Worm (Caenorhabditis elegans): ENCODE data around the gene sti-1.

Gene sti-1

ce11 chrV:726573-727483 lies 46.5 kb upstream of the sti-1 start:
- 0 out of 2 replicates have a peak, but pooled peaks have one; percentile 8 for TF ChIP-seq lim-7 (GFP tag; IDR thresholded peaks at IDR 0.05)
- TF ChIP-seq T26A8.4 (GFP tag; IDR thresholded peaks at IDR 0.05): peak; percentile 27; the same call in 1 of the 2 replicates
- TF ChIP-seq mdl-1 (tag; optimal IDR thresholded peaks at IDR 0.05): no peak
- TF ChIP-seq nhr-6 (tag; optimal IDR thresholded peaks at IDR 0.05): no peak
- TF ChIP-seq lir-3 (tag; optimal IDR thresholded peaks at IDR 0.05): no peak
- no peak for TF ChIP-seq daf-12 (tag; optimal IDR thresholded peaks at IDR 0.05)
- TF ChIP-seq pqm-1 (tag; optimal IDR thresholded peaks at IDR 0.05): peak; percentile 44
- no peak for TF ChIP-seq tag-97 (GFP tag; IDR thresholded peaks at IDR 0.05)
- peak; percentile 7; the same call in 1 of the 2 replicates for TF ChIP-seq dmd-9 (GFP tag; IDR thresholded peaks at IDR 0.05)
- TF ChIP-seq zfp-3 (GFP tag; conservative IDR thresholded peaks at IDR 0.05): peak; percentile 41; the same call in 1 of the 2 replicates
- no peak for TF ChIP-seq lin-39 (tag; optimal IDR thresholded peaks at IDR 0.05)
- TF ChIP-seq pha-4 (GFP tag; IDR thresholded peaks at IDR 0.05): peak; percentile 18; the same call in 1 of the 2 replicates
- TF ChIP-seq pha-4 (tag; optimal IDR thresholded peaks at IDR 0.05): no peak
- peak; percentile 24; the same call in 1 of the 2 replicates for TF ChIP-seq nhr-42 (GFP tag; IDR thresholded peaks at IDR 0.05)
- TF ChIP-seq nhr-10 (tag; optimal IDR thresholded peaks at IDR 0.05): peak; percentile 22
- peak; percentile 30 for TF ChIP-seq mep-1 (tag; optimal IDR thresholded peaks at IDR 0.05)
- 0 out of 2 replicates have a peak, but pooled peaks have one; percentile 38 for TF ChIP-seq daf-19 (GFP tag; conservative IDR thresholded peaks at IDR 0.05)
- TF ChIP-seq Y48G9A.11 (GFP tag; IDR thresholded peaks at IDR 0.05): no peak
- no peak for TF ChIP-seq egl-27 (tag; optimal IDR thresholded peaks at IDR 0.05)
- peak; percentile 11 for TF ChIP-seq mes-2 (tag; optimal IDR thresholded peaks at IDR 0.05; ENCODE audit: poor library complexity, severe bottlenecking)
- TF ChIP-seq nhr-28 (tag; optimal IDR thresholded peaks at IDR 0.05): peak; percentile 26
- TF ChIP-seq ZK546.5 (tag; optimal IDR thresholded peaks at IDR 0.05): no peak
- peak; percentile 89 for TF ChIP-seq ama-1 (optimal IDR thresholded peaks at IDR 0.05)
- no peak for TF ChIP-seq rbr-2 (tag; optimal IDR thresholded peaks at IDR 0.05)
- no peak for TF ChIP-seq egl-43 (GFP tag; IDR thresholded peaks at IDR 0.05)
- TF ChIP-seq vab-7 (GFP tag; IDR thresholded peaks at IDR 0.05): no peak
- no peak for TF ChIP-seq lin-13 (GFP tag; optimal IDR thresholded peaks at IDR 0.05)
- peak; percentile 15 for TF ChIP-seq zip-2 (tag; optimal IDR thresholded peaks at IDR 0.05)
- TF ChIP-seq daf-16 (GFP tag; optimal IDR thresholded peaks at IDR 0.05): peak in 1 of 2 experiments; percentile 6
- TF ChIP-seq daf-16 (tag; optimal IDR thresholded peaks at IDR 0.05): no peak
- TF ChIP-seq ces-1 (GFP tag; optimal IDR thresholded peaks at IDR 0.05): no peak
- TF ChIP-seq madf-5 (GFP tag; IDR thresholded peaks at IDR 0.05): no peak; a peak in 1 of 4 replicates
- TF ChIP-seq aha-1 (tag): peak; percentile 97
- 0 out of 2 replicates have a peak, but pooled peaks have one; percentile 3 for TF ChIP-seq lin-38 (GFP tag; IDR thresholded peaks at IDR 0.05)
- no peak for TF ChIP-seq jun-1 (tag; optimal IDR thresholded peaks at IDR 0.05)
- TF ChIP-seq nhr-77 (tag; optimal IDR thresholded peaks at IDR 0.05): no peak
- peak; percentile 43 for TF ChIP-seq dve-1 (tag; optimal IDR thresholded peaks at IDR 0.05; ENCODE audit: insufficient read depth)
- no peak for TF ChIP-seq zag-1 (tag; optimal IDR thresholded peaks at IDR 0.05)

DNA sequence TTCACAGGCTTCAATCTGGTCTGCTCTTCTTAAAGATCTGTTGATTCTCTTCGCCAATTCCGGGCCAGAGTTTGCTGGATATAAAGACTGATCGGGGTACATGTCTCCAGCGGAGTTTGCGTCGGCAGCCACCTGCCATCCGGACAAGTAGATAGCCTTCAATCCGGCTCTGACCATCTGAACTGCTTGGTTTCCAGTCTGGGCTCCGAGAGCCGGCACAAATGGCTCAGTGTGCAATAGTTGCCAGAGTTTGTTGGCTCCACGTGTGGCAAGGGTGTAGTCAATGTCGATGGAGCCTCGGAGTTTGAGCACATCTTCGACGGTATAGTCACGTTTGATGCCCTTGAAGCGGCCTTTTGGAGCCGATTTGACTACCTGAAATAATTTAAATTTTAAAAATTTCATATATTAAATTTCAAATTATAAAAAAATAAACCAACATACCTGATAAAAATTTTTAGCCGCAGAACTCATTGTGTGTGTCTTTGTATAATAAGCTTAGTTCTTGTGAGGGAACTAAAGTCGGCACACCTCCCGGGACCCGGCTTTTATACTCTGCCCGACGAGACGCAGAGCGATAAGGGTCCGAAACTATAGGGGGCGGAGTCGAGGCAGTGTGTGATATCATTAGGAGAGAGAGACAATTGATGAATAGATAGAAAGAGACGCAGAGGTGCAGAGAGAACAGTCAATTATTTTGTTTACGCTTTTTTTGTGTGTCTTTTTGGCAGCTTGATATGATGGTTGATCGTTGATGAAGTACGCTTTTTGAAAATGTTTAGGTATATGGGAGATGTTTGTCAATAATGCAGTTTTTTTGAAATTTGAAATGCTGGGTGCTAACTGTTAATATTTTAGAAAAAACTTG lies 45.6 kb upstream of the sti-1 start, which contains the start of the genes icl-1 and srh-2:
Gene icl-1 (minus strand): TSS at position 521 of the 868 bp plus-strand sequence.
Gene srh-2 (plus strand): TSS at position 818 of the 868 bp plus-strand sequence.
- peak; percentile 52 for TF ChIP-seq nhr-102 (tag; optimal IDR thresholded peaks at IDR 0.05)
- TF ChIP-seq duxl-1 (tag; optimal IDR thresholded peaks at IDR 0.05; ENCODE audit: poor library complexity): peak; percentile 65
- TF ChIP-seq daf-16 (GFP tag; optimal IDR thresholded peaks at IDR 0.05): peak; percentile 50 to 83
- peak; percentile 97 for TF ChIP-seq daf-16 (tag; optimal IDR thresholded peaks at IDR 0.05)
- no peak; the same call in 1 of the 2 replicates for TF ChIP-seq dmd-8 (GFP tag; IDR thresholded peaks at IDR 0.05)
- peak; percentile 32; the same call in 1 of the 2 replicates for TF ChIP-seq dmd-6 (GFP tag; IDR thresholded peaks at IDR 0.05)
- TF ChIP-seq hlh-11 (tag; optimal IDR thresholded peaks at IDR 0.05): peak; percentile 84
- TF ChIP-seq hmg-1.1 (GFP tag; IDR thresholded peaks at IDR 0.05): peak; percentile 42; the same call in 1 of the 2 replicates
- TF ChIP-seq hlh-30 (tag; optimal IDR thresholded peaks at IDR 0.05; ENCODE audit: insufficient read depth): peak; percentile 62
- TF ChIP-seq nhr-6 (tag; optimal IDR thresholded peaks at IDR 0.05): peak; percentile 60
- TF ChIP-seq snpc-1.2 (GFP tag; IDR thresholded peaks at IDR 0.05): peak; percentile 58; the same call in 1 of the 2 replicates
- peak; percentile 82 for TF ChIP-seq nhr-111 (GFP tag; optimal IDR thresholded peaks at IDR 0.05)
- 0 out of 2 replicates have a peak, but pooled peaks have one; percentile 46 for TF ChIP-seq nhr-42 (GFP tag; IDR thresholded peaks at IDR 0.05)
- TF ChIP-seq dve-1 (tag; optimal IDR thresholded peaks at IDR 0.05; ENCODE audit: insufficient read depth): peak; percentile 85
